Fruit fly (Drosophila melanogaster) whole organism: ENCODE measurements around the gene Nca.

Experiments
- CG8478 ChIP-seq: fragments of >200 bp; optimal IDR thresholded peaks from 2 replicates; lab custom pipeline; 2018; ENCODE audit warnings: inconsistent platforms
- Dll ChIP-seq: fragments of >200 bp; optimal IDR thresholded peaks from 2 replicates; lab custom pipeline; 2017
- psq ChIP-seq: fragments of >200 bp; optimal IDR thresholded peaks from 2 replicates; lab custom pipeline; 2017
- usp ChIP-seq: fragments of >200 bp; optimal IDR thresholded peaks from 2 replicates; lab custom pipeline; 2017; ENCODE audit warnings: missing biosample characterization, missing genetic modification characterization, mixed read lengths

DNA sequence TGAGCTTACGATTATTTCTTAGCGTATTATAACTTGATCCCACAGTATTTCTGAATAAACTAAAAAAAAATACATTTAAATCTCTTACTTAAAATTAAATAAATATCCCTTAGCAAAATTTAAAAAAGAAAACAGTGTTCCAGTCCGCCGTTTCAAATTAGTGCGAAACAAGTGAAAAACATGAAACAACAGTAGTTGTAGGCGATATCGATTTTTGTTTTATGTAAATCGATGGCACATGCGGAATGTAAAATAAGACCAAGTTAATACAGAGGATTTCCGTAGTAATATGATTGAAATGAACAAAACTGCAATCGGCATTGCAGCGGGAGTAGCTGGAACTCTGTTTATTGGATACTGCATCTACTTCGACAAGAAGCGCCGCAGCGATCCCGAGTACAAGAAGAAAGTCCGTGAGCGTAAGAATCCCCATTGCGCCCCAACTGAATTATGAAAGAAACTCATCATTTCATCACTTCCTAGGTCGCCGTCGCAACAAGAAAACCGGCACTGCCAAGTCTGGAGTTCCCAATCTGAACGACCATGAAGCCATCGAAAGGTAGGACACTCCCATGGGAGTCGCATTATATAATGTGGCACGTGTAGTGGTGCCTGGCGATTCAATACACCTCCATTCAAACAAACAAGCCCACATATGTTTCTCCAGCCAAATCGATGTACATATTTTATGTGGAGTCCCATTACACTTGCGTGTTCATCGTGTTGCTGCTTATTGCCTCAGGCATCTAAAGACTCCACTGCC, 9.4 kb downstream of the Nca start:
- TF ChIP-seq CG8478 (no peak), usp (no peak), Dll (no peak), psq (lab: Kevin White, UChicago) (no peak)
